Worm (Caenorhabditis elegans) whole organism, L4 larva: ENCODE results near the gene T19B10.12.

Source experiments
- F49E8.2 ChIP-seq: sonication (generic microtip); optimal IDR thresholded peaks from 2 replicates; lab custom pipeline; 2016; ENCODE audit warnings: missing compliant biosample characterization, mild to moderate bottlenecking, missing genetic modification characterization, borderline replicate concordance
- ceh-20 ChIP-seq: fragments of 200-800 bp; sonication (Bioruptor generic); IDR thresholded peaks from 2 replicates; pipeline ENCODE4 v1.3.6; 2022; ENCODE audit warnings: missing genetic modification reagents, missing genetic modification characterization, missing compliant biosample characterization
- ceh-28 ChIP-seq: fragments of 150-350 bp; optimal IDR thresholded peaks from 2 replicates; lab custom pipeline; 2014; ENCODE audit warnings: missing biosample characterization, missing genetic modification reagents, missing genetic modification characterization
- dpl-1 ChIP-seq: fragments of 150-350 bp; optimal IDR thresholded peaks from 2 replicates; lab custom pipeline; 2014; ENCODE audit warnings: missing biosample characterization, missing genetic modification reagents, missing genetic modification characterization
- mdt-29 ChIP-seq: fragments of 200-800 bp; sonication (Bioruptor generic); IDR thresholded peaks from 2 replicates; pipeline ENCODE4 v1.3.6; 2022; ENCODE audit warnings: missing genetic modification reagents, missing genetic modification characterization, missing compliant biosample characterization
- nhr-11 ChIP-seq: fragments of 150-350 bp; optimal IDR thresholded peaks from 2 replicates; lab custom pipeline; 2014; ENCODE audit warnings: missing biosample characterization, missing genetic modification characterization
- nhr-28 ChIP-seq: fragments of 150-350 bp; optimal IDR thresholded peaks from 2 replicates; lab custom pipeline; 2014; ENCODE audit warnings: missing biosample characterization, missing genetic modification characterization
- nhr-77 ChIP-seq: fragments of 150-350 bp; optimal IDR thresholded peaks from 2 replicates; lab custom pipeline; 2014; ENCODE audit warnings: missing biosample characterization, missing genetic modification characterization
- unc-62 ChIP-seq, 3 experiments: fragments of 150-350 bp in 1 of 3; sonication (generic microtip); optimal IDR thresholded peaks in 2 of 3; peaks in 1 of 3; 1 replicate in 1 of 3; 2 replicates in 2 of 3; lab custom pipeline; 2014 to 2017; ENCODE audit warnings: missing biosample characterization in 3 of 3, missing genetic modification characterization in 3 of 3, missing genetic modification reagents in 3 of 3, missing genotype in 1 of 3
- ztf-11 ChIP-seq: fragments of 150-350 bp; optimal IDR thresholded peaks from 2 replicates; lab custom pipeline; 2014; ENCODE audit warnings: missing biosample characterization, missing genetic modification characterization

Gene T19B10.12

ce11 chrV:11299406-11299805 lies 48.6 kb downstream of the T19B10.12 start:
- TF ChIP-seq nhr-77 (tag; lab: Kevin White, UChicago) (peak; percentile 6), mdt-29 (no peak), nhr-28 (tag; lab: Kevin White, UChicago) (peak; percentile 67)
- TF ChIP-seq, all 104 proteins: peak for 2

DNA sequence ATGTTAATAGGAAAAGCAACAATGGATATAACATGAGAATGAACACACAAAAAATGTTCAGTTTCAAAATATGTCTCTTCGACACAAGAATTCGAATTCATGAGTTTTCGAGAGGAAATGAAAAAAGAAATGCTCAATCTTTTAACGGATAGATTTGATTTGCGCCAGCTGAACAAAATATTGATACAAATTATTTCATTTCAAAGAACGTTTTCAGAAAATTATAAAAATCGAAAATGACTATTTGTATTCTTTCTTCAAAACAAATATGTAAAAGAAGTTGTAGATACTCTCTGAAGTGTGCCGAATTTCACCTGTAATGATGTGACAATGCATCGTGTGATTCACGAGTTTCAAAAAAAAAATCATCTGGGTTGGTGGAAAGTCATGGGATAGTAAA lies 49.7 kb downstream of the T19B10.12 start, which contains the start of gene srh-47:
Gene srh-47 (minus strand): TSS at position 101 of the 400 bp plus-strand sequence.
- TF ChIP-seq ceh-28 (tag; lab: Kevin White, UChicago) (no peak), F49E8.2 (no peak), ztf-11 (tag; lab: Kevin White, UChicago) (no peak), nhr-11 (tag; lab: Kevin White, UChicago) (no peak), dpl-1 (GFP tag; lab: Kevin White, UChicago) (no peak), unc-62 (GFP tag; optimal IDR thresholded peaks at IDR 0.05 in 1 of 2; lab: Kevin White, UChicago) (peak in 1 of 2 experiments; percentile 42), unc-62 (tag; optimal IDR thresholded peaks at IDR 0.05; lab: Kevin White, UChicago) (no peak), ceh-20 (GFP tag; lab: Robert Waterston, UW) (no peak)
